Fruit fly (Drosophila melanogaster) whole organism, pupa: ENCODE results near the gene CG12521.

Experiments
- CG10348 ChIP-seq: fragments of 200-800 bp; sonication (Bioruptor generic); IDR thresholded peaks from 2 replicates; pipeline ENCODE4 v1.3.6; 2022; ENCODE audit warnings: missing biosample characterization, missing genetic modification characterization
- CG12605 ChIP-seq: fragments of 200-800 bp; sonication (Bioruptor generic); IDR thresholded peaks from 2 replicates; pipeline ENCODE4 v1.3.6; 2022; ENCODE audit warnings: missing biosample characterization, missing genetic modification characterization
- CG13204 ChIP-seq: fragments of 200-800 bp; sonication (Bioruptor generic); optimal IDR thresholded peaks from 2 replicates; lab custom pipeline; 2018; ENCODE audit warnings: missing biosample characterization, mild to moderate bottlenecking, missing genetic modification characterization, moderate library complexity
- CG14655 ChIP-seq: fragments of 200-800 bp; sonication (Bioruptor generic); optimal IDR thresholded peaks from 3 replicates; lab custom pipeline; 2017; ENCODE audit warnings: mild to moderate bottlenecking, missing biosample characterization, missing genetic modification reagents, missing genetic modification characterization
- CG15710 ChIP-seq: fragments of 200-800 bp; sonication (Bioruptor generic); optimal IDR thresholded peaks from 2 replicates; lab custom pipeline; 2018; ENCODE audit warnings: missing biosample characterization, mild to moderate bottlenecking, missing genetic modification characterization, moderate library complexity
- CG17806 ChIP-seq: fragments of 200-800 bp; sonication (Bioruptor generic); optimal IDR thresholded peaks from 2 replicates; lab custom pipeline; 2018; ENCODE audit warnings: missing biosample characterization, mild to moderate bottlenecking, missing genetic modification characterization, moderate library complexity
- CG32121 ChIP-seq: fragments of 200-800 bp; sonication (Bioruptor generic); IDR thresholded peaks from 2 replicates; pipeline ENCODE4 v1.3.6; 2022; ENCODE audit warnings: missing biosample characterization, missing genetic modification characterization
- CG4496 ChIP-seq: fragments of 200-800 bp; sonication (Bioruptor generic); IDR thresholded peaks from 3 replicates; pipeline ENCODE4 v1.3.6; 2022; ENCODE audit warnings: missing biosample characterization, missing genetic modification characterization
- CG8159 ChIP-seq: fragments of 200-800 bp; sonication (Bioruptor generic); optimal IDR thresholded peaks from 3 replicates; lab custom pipeline; 2018; ENCODE audit warnings: missing biosample characterization, mild to moderate bottlenecking, missing genetic modification characterization, moderate library complexity
- CG8301 ChIP-seq: fragments of 200-800 bp; sonication (Bioruptor generic); optimal IDR thresholded peaks from 2 replicates; lab custom pipeline; 2018; ENCODE audit warnings: missing biosample characterization, mild to moderate bottlenecking, missing genetic modification characterization
- CG9948 ChIP-seq: fragments of 200-800 bp; sonication (Bioruptor generic); optimal IDR thresholded peaks from 2 replicates; lab custom pipeline; 2018; ENCODE audit warnings: missing biosample characterization, mild to moderate bottlenecking, missing genetic modification characterization, moderate library complexity
- D1 ChIP-seq: fragments of 200-800 bp; sonication (Bioruptor generic); optimal IDR thresholded peaks from 2 replicates; lab custom pipeline; 2018; ENCODE audit warnings: missing biosample characterization, mild to moderate bottlenecking, missing genetic modification characterization, moderate library complexity
- EcR ChIP-seq: fragments of 200-800 bp; sonication (Bioruptor generic); optimal IDR thresholded peaks from 3 replicates; lab custom pipeline; 2019; ENCODE audit warnings: missing biosample characterization, missing genetic modification characterization, mild to moderate bottlenecking, moderate library complexity, missing genetic modification reagents
- Ets98B ChIP-seq: fragments of 200-800 bp; sonication (Bioruptor generic); IDR thresholded peaks from 2 replicates; pipeline ENCODE4 v1.3.6; 2022; ENCODE audit warnings: missing biosample characterization, missing genetic modification characterization
- Pif1A ChIP-seq: fragments of 200-800 bp; sonication (Bioruptor generic); optimal IDR thresholded peaks from 3 replicates; lab custom pipeline; 2016; ENCODE audit warnings: missing biosample characterization, missing genetic modification characterization
- Pif1B ChIP-seq: fragments of 200-800 bp; sonication (Bioruptor generic); optimal IDR thresholded peaks from 3 replicates; lab custom pipeline; 2016; ENCODE audit warnings: missing biosample characterization, missing genetic modification characterization
- Snoo ChIP-seq: fragments of 200-800 bp; sonication (Bioruptor generic); optimal IDR thresholded peaks from 3 replicates; lab custom pipeline; 2017; ENCODE audit warnings: missing biosample characterization, mild to moderate bottlenecking, missing genetic modification characterization, inconsistent platforms
- fd96Ca ChIP-seq: fragments of 200-800 bp; sonication (Bioruptor generic); IDR thresholded peaks from 3 replicates; pipeline ENCODE4 v1.3.6; 2022; ENCODE audit warnings: missing biosample characterization, missing genetic modification characterization
- gl ChIP-seq: fragments of 200-800 bp; sonication (Bioruptor generic); optimal IDR thresholded peaks from 2 replicates; lab custom pipeline; 2018; ENCODE audit warnings: missing biosample characterization, mild to moderate bottlenecking, missing genetic modification characterization
- rn ChIP-seq: fragments of 200-800 bp; sonication (Bioruptor generic); IDR thresholded peaks from 2 replicates; pipeline ENCODE4 v1.3.6; 2022; ENCODE audit warnings: missing biosample characterization, missing genetic modification characterization

The CG12521 gene

DNA sequence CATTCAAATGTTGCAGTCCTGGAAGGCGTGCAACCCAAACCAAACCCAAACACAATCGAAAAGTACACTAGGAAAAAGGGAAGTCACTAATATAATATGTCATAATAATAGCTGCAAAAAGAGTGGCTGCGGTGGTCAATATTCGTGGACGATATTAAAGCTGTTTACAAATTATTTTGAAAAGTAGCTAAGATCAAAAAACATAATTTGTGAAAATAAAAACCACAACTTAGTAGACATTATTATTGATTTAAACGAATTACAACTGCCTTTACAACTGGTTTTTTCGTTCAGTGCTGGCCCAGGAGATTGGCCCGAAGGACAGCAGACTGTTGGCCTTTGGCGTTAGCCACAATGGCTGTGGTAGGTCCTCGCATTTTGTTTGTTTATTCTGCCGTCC, 11.1 kb upstream of the CG12521 start:
- TF ChIP-seq CG14655, result no peak
- TF ChIP-seq Pif1A (GFP tag; lab: Kevin White, UChicago), result no peak
- TF ChIP-seq CG9948 (tag; lab: Kevin White, UChicago), result no peak
- no peak for TF ChIP-seq rn (GFP tag; lab: Robert Waterston, UW)
- no peak for TF ChIP-seq Snoo (tag; lab: Kevin White, UChicago)
- TF ChIP-seq fd96Ca (GFP tag; lab: Robert Waterston, UW), result no peak
- no peak for TF ChIP-seq CG4496 (GFP tag; lab: Robert Waterston, UW)
- no peak for TF ChIP-seq CG17806 (tag; lab: Kevin White, UChicago)
- TF ChIP-seq gl (tag; lab: Kevin White, UChicago), result no peak
- TF ChIP-seq CG32121 (GFP tag; lab: Robert Waterston, UW), result no peak
- no peak for TF ChIP-seq Ets98B (GFP tag; lab: Robert Waterston, UW)
- no peak for TF ChIP-seq CG8301 (tag; lab: Kevin White, UChicago)
- TF ChIP-seq Pif1B, result no peak
- no peak for TF ChIP-seq CG8159
- TF ChIP-seq CG12605 (GFP tag; lab: Robert Waterston, UW), result no peak

- TF ChIP-seq CG8301 (tag; lab: Kevin White, UChicago) (no peak), CG15710 (tag; lab: Kevin White, UChicago) (no peak), CG4496 (GFP tag; lab: Robert Waterston, UW) (no peak), EcR (GFP tag; lab: Kevin White, UChicago) (no peak), CG32121 (GFP tag; lab: Robert Waterston, UW) (no peak), CG17806 (tag; lab: Kevin White, UChicago) (no peak), Pif1A (GFP tag; lab: Kevin White, UChicago) (no peak), CG13204 (no peak), Snoo (tag; lab: Kevin White, UChicago) (no peak), CG12605 (GFP tag; lab: Robert Waterston, UW) (no peak), gl (tag; lab: Kevin White, UChicago) (no peak)
These were observed 5.3 kb upstream of the CG12521 start for dm6 chr3L:11852924-11853323.

DNA sequence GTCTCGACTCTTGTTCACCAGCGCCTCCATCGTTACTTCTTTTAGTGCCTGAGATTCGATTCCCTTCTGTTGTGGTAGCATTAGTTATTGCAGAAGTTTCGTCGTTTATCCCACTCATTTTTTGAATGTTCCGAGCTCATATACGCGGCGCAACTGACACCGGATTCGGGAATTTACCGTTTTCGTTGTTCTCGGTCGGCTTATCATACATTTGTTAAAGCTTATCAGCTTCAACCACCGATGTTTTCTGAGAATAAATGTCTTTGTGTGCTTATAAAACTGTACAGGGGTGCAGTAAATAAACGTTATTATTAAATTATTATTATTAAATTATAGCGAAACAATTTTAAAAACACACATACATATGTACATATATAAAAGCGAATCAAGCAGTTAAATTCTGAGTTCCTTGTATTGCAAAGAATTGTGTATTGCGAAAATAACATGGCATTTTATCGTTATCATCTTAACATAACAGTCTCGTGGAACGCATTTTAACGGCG, 11.0 kb downstream of the CG12521 start, which contains the start of gene CG43064:
CG43064 (minus strand) TSS at position 147 of the 503 bp plus-strand sequence.
- no peak for TF ChIP-seq CG17806 (tag; lab: Kevin White, UChicago)
- TF ChIP-seq CG8159, result no peak
- TF ChIP-seq CG14655, result no peak
- TF ChIP-seq Pif1B, result no peak
- no peak for TF ChIP-seq Pif1A (GFP tag; lab: Kevin White, UChicago)
- no peak for TF ChIP-seq EcR (GFP tag; lab: Kevin White, UChicago)
- TF ChIP-seq CG32121 (GFP tag; lab: Robert Waterston, UW), result no peak
- no peak for TF ChIP-seq CG12605 (GFP tag; lab: Robert Waterston, UW)
- TF ChIP-seq D1, result no peak

- TF ChIP-seq CG8159 (no peak), Pif1B (no peak), fd96Ca (GFP tag; lab: Robert Waterston, UW) (no peak), Pif1A (GFP tag; lab: Kevin White, UChicago) (no peak), CG13204 (no peak)
- TF ChIP-seq, all 21 proteins: peak for 0
These were observed 14.3 kb downstream of the CG12521 start, which contains the start of gene CycA for dm6 chr3L:11833296-11833717. Gene CycA (minus strand): TSS chr3L:11833578.

DNA sequence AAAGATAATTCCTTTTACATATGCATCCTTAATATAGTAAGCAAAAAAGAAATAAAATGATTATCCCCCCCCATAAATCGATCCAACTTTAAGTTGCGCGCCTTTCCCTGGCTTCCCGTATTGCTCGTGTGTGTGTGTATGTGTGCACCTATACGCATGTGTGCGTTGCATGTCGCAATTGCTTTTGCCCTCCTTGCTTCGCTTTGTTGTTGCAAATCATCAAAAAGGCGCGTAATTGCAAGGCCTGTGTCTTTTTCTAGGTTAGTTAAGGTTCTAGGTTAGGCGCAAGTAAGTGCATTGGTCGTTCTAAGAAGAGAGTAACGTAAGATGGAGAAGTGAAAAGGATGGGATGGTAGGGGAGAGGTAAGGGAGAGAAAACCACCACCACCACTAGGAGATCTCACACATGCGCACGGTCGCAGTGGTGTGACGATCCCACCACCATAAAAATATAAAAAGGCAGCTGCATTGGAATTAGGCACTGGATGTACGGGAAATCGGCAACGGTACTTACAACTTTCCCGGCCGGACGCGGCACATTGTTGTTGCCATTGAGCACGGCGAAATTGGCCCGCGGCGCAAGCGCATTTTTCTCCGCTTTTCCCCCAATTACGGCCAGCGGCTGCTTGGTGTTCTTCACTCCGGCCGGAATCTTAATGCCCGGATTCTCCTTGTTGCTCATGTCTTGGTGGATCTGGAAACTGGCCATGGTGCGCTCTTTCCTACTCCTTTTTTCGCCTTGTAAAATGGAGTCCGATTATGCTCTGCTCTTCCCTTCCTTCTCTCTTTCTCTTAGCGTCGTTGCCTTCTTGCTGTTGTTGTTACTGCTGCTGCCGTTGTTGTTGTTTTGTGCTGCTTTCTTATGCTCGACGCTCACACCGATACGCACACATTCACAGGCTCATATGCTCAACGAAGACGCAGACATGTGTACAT, 15.0 kb downstream of the CG12521 start:
- no peak for TF ChIP-seq CG12605 (GFP tag; lab: Robert Waterston, UW)
- no peak for TF ChIP-seq CG15710 (tag; lab: Kevin White, UChicago)
- no peak for TF ChIP-seq CG13204
- no peak for TF ChIP-seq Snoo (tag; lab: Kevin White, UChicago)
- no peak for TF ChIP-seq Pif1A (GFP tag; lab: Kevin White, UChicago)
- no peak for TF ChIP-seq Pif1B
- TF ChIP-seq gl (tag; lab: Kevin White, UChicago), result no peak
- no peak for TF ChIP-seq CG17806 (tag; lab: Kevin White, UChicago)
- TF ChIP-seq, all 21 proteins: peak for 0

dm6 chr3L:11831199-11831598, 16.4 kb downstream of the CG12521 start:
- TF ChIP-seq CG8301 (tag; lab: Kevin White, UChicago) (no peak), CG32121 (GFP tag; lab: Robert Waterston, UW) (no peak), CG8159 (no peak), rn (GFP tag; lab: Robert Waterston, UW) (no peak)

DNA sequence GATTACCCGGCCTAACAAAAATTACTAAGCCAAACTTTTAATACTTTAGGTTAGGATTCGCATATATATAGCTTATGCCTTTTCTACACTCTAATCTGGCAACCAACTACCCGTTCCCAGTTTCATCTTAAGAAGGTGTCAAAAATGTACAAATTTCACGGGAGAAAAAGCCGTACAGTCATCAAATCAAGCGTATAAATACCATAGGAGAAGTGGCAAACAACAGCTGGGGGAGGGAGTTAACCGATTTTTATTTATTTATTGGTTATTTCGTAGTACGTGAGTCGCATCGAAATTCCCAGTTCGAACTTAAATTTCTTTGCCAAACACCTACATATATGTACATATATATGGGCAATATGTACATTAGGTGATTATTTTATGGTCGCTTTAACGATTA, 18.9 kb downstream of the CG12521 start, which contains the start of gene CG7264:
CG7264 (plus strand) TSS at position 301 of the 400 bp plus-strand sequence.
- TF ChIP-seq CG8301 (tag; lab: Kevin White, UChicago), result no peak
- no peak for TF ChIP-seq CG10348 (GFP tag; lab: Robert Waterston, UW)
- TF ChIP-seq D1, result no peak
- TF ChIP-seq CG32121 (GFP tag; lab: Robert Waterston, UW), result no peak
- TF ChIP-seq fd96Ca (GFP tag; lab: Robert Waterston, UW), result no peak
- TF ChIP-seq CG13204, result no peak
- no peak for TF ChIP-seq CG9948 (tag; lab: Kevin White, UChicago)
- no peak for TF ChIP-seq Ets98B (GFP tag; lab: Robert Waterston, UW)
- TF ChIP-seq CG15710 (tag; lab: Kevin White, UChicago), result no peak
